Fruit fly (Drosophila melanogaster): ENCODE measurements around the gene CG16781.

CG16781 gene

DNA sequence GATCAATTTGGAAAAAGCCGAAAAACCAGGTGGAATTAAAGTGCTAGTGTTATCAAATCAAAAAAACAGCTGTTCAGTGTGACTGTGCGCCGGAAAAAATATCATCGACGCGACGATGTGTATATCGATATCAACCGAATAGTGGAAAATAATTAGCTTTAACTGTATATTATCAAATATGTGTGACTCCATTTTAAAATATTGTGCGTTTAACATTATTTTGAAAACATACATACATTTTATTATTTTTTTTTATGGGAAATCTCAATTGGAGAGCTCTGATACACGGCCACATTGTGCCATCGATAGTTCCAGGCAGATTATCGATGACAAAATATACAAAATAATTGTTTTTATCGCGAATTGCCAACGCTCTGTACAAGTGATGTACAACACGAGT is 21.5 kb upstream of the CG16781 start, which contains the start of the genes CG14270 and CG10803 (continued):
- no peak for TF ChIP-seq dmrt99B (tag; optimal IDR thresholded peaks at IDR 0.05)
- TF ChIP-seq tin (GFP tag; optimal IDR thresholded peaks at IDR 0.05) = no peak
- peak; percentile 75 for TF ChIP-seq nerfin-2 (GFP tag; IDR thresholded peaks at IDR 0.05; ENCODE audit: partially characterized antibody)
- peak; percentile 15 for TF ChIP-seq CG17186 (GFP tag; optimal IDR thresholded peaks at IDR 0.05)
- TF ChIP-seq sens (GFP tag) = peak; percentile 83
- peak; percentile 78 for TF ChIP-seq inv (GFP tag; IDR thresholded peaks at IDR 0.05; ENCODE audit: partially characterized antibody)
- TF ChIP-seq MESR4 (GFP tag; optimal IDR thresholded peaks at IDR 0.05) = no peak
- TF ChIP-seq CG12104 (GFP tag; optimal IDR thresholded peaks at IDR 0.05) = no peak
- TF ChIP-seq CG2120 (GFP tag; optimal IDR thresholded peaks at IDR 0.05) = peak; percentile 52
- TF ChIP-seq Side (GFP tag; optimal IDR thresholded peaks at IDR 0.05) = no peak
- peak; percentile 49 for TF ChIP-seq CG2129 (GFP tag; IDR thresholded peaks at IDR 0.05; ENCODE audit: partially characterized antibody)
- TF ChIP-seq CG10267 (tag; optimal IDR thresholded peaks at IDR 0.05) = peak; percentile 52
- no peak for TF ChIP-seq Hand (GFP tag; optimal IDR thresholded peaks at IDR 0.05)
- TF ChIP-seq CG11696 (GFP tag; IDR thresholded peaks at IDR 0.05) = no peak
- TF ChIP-seq ato (GFP tag; IDR thresholded peaks at IDR 0.05; ENCODE audit: partially characterized antibody) = 0 out of 2 replicates have a peak, but pooled peaks have one; percentile 17
- peak; percentile 25 to 28 for TF ChIP-seq dpn (GFP tag; optimal IDR thresholded peaks at IDR 0.05)
- no peak for TF ChIP-seq Dip3 (GFP tag; optimal IDR thresholded peaks at IDR 0.05)
- TF ChIP-seq Atf3 (GFP tag; optimal IDR thresholded peaks at IDR 0.05) = no peak
- peak; percentile 80 for TF ChIP-seq hb (GFP tag; IDR thresholded peaks at IDR 0.05; ENCODE audit: partially characterized antibody)
- TF ChIP-seq CG10321 (GFP tag; IDR thresholded peaks at IDR 0.05) = no peak
- peak; percentile 3 for TF ChIP-seq pho (GFP tag; optimal IDR thresholded peaks at IDR 0.05)
- peak; percentile 76 for TF ChIP-seq Bgb (GFP tag; IDR thresholded peaks at IDR 0.05; ENCODE audit: partially characterized antibody)
- TF ChIP-seq Dp (GFP tag; optimal IDR thresholded peaks at IDR 0.05) = peak; percentile 31
- no peak for TF ChIP-seq CG11723 (GFP tag; optimal IDR thresholded peaks at IDR 0.05)
- peak; percentile 35 for TF ChIP-seq CG12659 (GFP tag; optimal IDR thresholded peaks at IDR 0.05)
- peak; percentile 36 for TF ChIP-seq CG17359 (tag; optimal IDR thresholded peaks at IDR 0.05)
- TF ChIP-seq unc-4 (GFP tag; IDR thresholded peaks at IDR 0.05; ENCODE audit: partially characterized antibody) = peak; percentile 85
- TF ChIP-seq CG18764 (GFP tag; optimal IDR thresholded peaks at IDR 0.05) = no peak
- TF ChIP-seq CG7963 (GFP tag; IDR thresholded peaks at IDR 0.05; ENCODE audit: partially characterized antibody) = peak; percentile 60; the same call in 1 of the 3 replicates
- TF ChIP-seq CG2116 (GFP tag; optimal IDR thresholded peaks at IDR 0.05) = peak; percentile 81
- no peak for TF ChIP-seq CG10654 (GFP tag; optimal IDR thresholded peaks at IDR 0.05)
- TF ChIP-seq CG9215 (GFP tag; IDR thresholded peaks at IDR 0.05) = 0 out of 2 replicates have a peak, but pooled peaks have one; percentile 15
- TF ChIP-seq CG15269 (tag; optimal IDR thresholded peaks at IDR 0.05) = no peak
- TF ChIP-seq pros (GFP tag; optimal IDR thresholded peaks at IDR 0.05) = no peak
- TF ChIP-seq nmo (GFP tag; optimal IDR thresholded peaks at IDR 0.05) = peak; percentile 51
- peak; percentile 70 for TF ChIP-seq row (GFP tag; IDR thresholded peaks at IDR 0.05)
- no peak for TF ChIP-seq CG16815 (GFP tag; optimal IDR thresholded peaks at IDR 0.05)
- TF ChIP-seq Ets97D (GFP tag; optimal IDR thresholded peaks at IDR 0.05) = peak; percentile 57
- peak; percentile 72 for TF ChIP-seq Dref (GFP tag; IDR thresholded peaks at IDR 0.05)
- TF ChIP-seq CG14710 (tag; optimal IDR thresholded peaks at IDR 0.05) = peak; percentile 67
- peak; percentile 35; the same call in 1 of the 2 replicates for TF ChIP-seq CG32532 (GFP tag; IDR thresholded peaks at IDR 0.05)
- peak; percentile 2 for TF ChIP-seq CG1603 (tag; optimal IDR thresholded peaks at IDR 0.05)
- 0 out of 3 replicates have a peak, but pooled peaks have one; percentile 43 for TF ChIP-seq CG34422 (GFP tag; IDR thresholded peaks at IDR 0.05)
- TF ChIP-seq stwl (tag; optimal IDR thresholded peaks at IDR 0.05) = peak; percentile 71
- peak; percentile 16 for TF ChIP-seq CG13775 (GFP tag; optimal IDR thresholded peaks at IDR 0.05)
- TF ChIP-seq CG9932 (GFP tag; IDR thresholded peaks at IDR 0.05) = no peak; the same call in 1 of the 2 replicates
- TF ChIP-seq amos (GFP tag; IDR thresholded peaks at IDR 0.05; ENCODE audit: partially characterized antibody) = peak; percentile 71; the same call in 1 of the 2 replicates
- TF ChIP-seq Dll (GFP tag; IDR thresholded peaks at IDR 0.05; ENCODE audit: partially characterized antibody) = peak; percentile 93
- peak; percentile 80 for TF ChIP-seq Vsx1 (GFP tag; optimal IDR thresholded peaks at IDR 0.05)
